Fruit fly (Drosophila melanogaster) whole organism, embryonic: ENCODE data around the gene CG5021.

ENCODE experiments used
- Adf1 ChIP-seq: fragments of 200-800 bp; sonication (Bioruptor generic); IDR thresholded peaks from 2 replicates; pipeline ENCODE4 v1.3.6; 2022; ENCODE audit warnings: missing biosample characterization, missing genetic modification characterization
- Awh ChIP-seq: fragments of 200-800 bp; sonication (Bioruptor generic); IDR thresholded peaks from 2 replicates; pipeline ENCODE4, ENCODE4 v1.3.6; 2022; ENCODE audit warnings: missing biosample characterization, missing genetic modification characterization
- CG10543 ChIP-seq: fragments of 200-800 bp; sonication (Bioruptor generic); optimal IDR thresholded peaks from 3 replicates; lab custom pipeline; 2017; ENCODE audit warnings: missing biosample characterization, mild to moderate bottlenecking, missing genetic modification characterization, moderate library complexity
- CG10979 ChIP-seq: fragments of 200-800 bp; sonication (Bioruptor generic); optimal IDR thresholded peaks from 2 replicates; lab custom pipeline; 2018; ENCODE audit warnings: missing biosample characterization, mild to moderate bottlenecking, missing genetic modification characterization, moderate library complexity
- CG11560 ChIP-seq: fragments of 200-800 bp; sonication (Bioruptor generic); IDR thresholded peaks from 3 replicates; pipeline ENCODE4 v1.3.6; 2022; ENCODE audit warnings: missing biosample characterization, missing genetic modification characterization
- CG1233 ChIP-seq: fragments of 200-800 bp; sonication (Bioruptor generic); optimal IDR thresholded peaks from 4 replicates; lab custom pipeline; 2018; ENCODE audit warnings: missing biosample characterization, mild to moderate bottlenecking, missing genetic modification characterization
- CG12391 ChIP-seq: fragments of 200-800 bp; sonication (Bioruptor generic); optimal IDR thresholded peaks from 3 replicates; lab custom pipeline; 2018; ENCODE audit warnings: missing biosample characterization, mild to moderate bottlenecking, missing genetic modification characterization, moderate library complexity
- CG13424 ChIP-seq: fragments of 200-800 bp; sonication (Bioruptor generic); optimal IDR thresholded peaks from 2 replicates; lab custom pipeline; 2019; ENCODE audit warnings: missing biosample characterization, mild to moderate bottlenecking, missing genetic modification characterization, moderate library complexity
- CG1603 ChIP-seq: fragments of 200-800 bp; sonication (Bioruptor generic); optimal IDR thresholded peaks from 2 replicates; lab custom pipeline; 2019; ENCODE audit warnings: missing biosample characterization, mild to moderate bottlenecking, missing genetic modification characterization, moderate library complexity
- CG17186 ChIP-seq: fragments of 200-800 bp; sonication (Bioruptor generic); optimal IDR thresholded peaks from 3 replicates; lab custom pipeline; 2017; ENCODE audit warnings: missing biosample characterization, missing genetic modification reagents, missing genetic modification characterization
- CG1792 ChIP-seq: fragments of 200-800 bp; sonication (Bioruptor generic); optimal IDR thresholded peaks from 2 replicates; lab custom pipeline; 2016; ENCODE audit warnings: missing biosample characterization, missing genetic modification characterization
- CG18262 ChIP-seq: fragments of 200-800 bp; optimal IDR thresholded peaks from 3 replicates; lab custom pipeline; 2019; ENCODE audit warnings: missing biosample characterization, mild to moderate bottlenecking, missing genetic modification characterization, moderate library complexity
- CG18476 ChIP-seq: fragments of 200-800 bp; sonication (Bioruptor generic); optimal IDR thresholded peaks from 2 replicates; lab custom pipeline; 2016; ENCODE audit warnings: missing biosample characterization, mild to moderate bottlenecking, missing genetic modification characterization
- CG2199 ChIP-seq: fragments of 200-800 bp; sonication (Bioruptor generic); IDR thresholded peaks from 3 replicates; pipeline ENCODE4 v1.3.6; 2022; ENCODE audit warnings: missing biosample characterization, missing genetic modification characterization
- CG32532 ChIP-seq: fragments of 200-800 bp; sonication (Bioruptor generic); IDR thresholded peaks from 2 replicates; pipeline ENCODE4 v1.3.6; 2022; ENCODE audit warnings: missing biosample characterization, missing genetic modification characterization
- CG3995 ChIP-seq: fragments of 200-800 bp; sonication (Bioruptor generic); optimal IDR thresholded peaks from 3 replicates; lab custom pipeline; 2016; ENCODE audit warnings: missing biosample characterization, missing genetic modification characterization
- CG4328 ChIP-seq: fragments of 200-800 bp; sonication (Bioruptor generic); optimal IDR thresholded peaks from 3 replicates; lab custom pipeline; 2017; ENCODE audit warnings: missing biosample characterization, missing genetic modification reagents, missing genetic modification characterization
- CG9437 ChIP-seq: fragments of 200-800 bp; sonication (Bioruptor generic); optimal IDR thresholded peaks from 2 replicates; lab custom pipeline; 2018; ENCODE audit warnings: missing biosample characterization, mild to moderate bottlenecking, missing genetic modification characterization
- CTCF ChIP-seq: fragments of 200-800 bp; sonication (Bioruptor generic); optimal IDR thresholded peaks from 2 replicates; lab custom pipeline; 2017; ENCODE audit warnings: missing biosample characterization, mild to moderate bottlenecking, missing genetic modification characterization, moderate library complexity
- Dek ChIP-seq: fragments of 200-800 bp; sonication (Bioruptor generic); optimal IDR thresholded peaks from 3 replicates; lab custom pipeline; 2019; ENCODE audit warnings: missing biosample characterization, mild to moderate bottlenecking, missing genetic modification characterization, moderate library complexity
- Dll ChIP-seq: fragments of 200-800 bp; sonication (Bioruptor generic); IDR thresholded peaks from 4 replicates; pipeline ENCODE4 v1.3.6; 2022; ENCODE audit warnings: missing biosample characterization, missing genetic modification characterization; ENCODE audit not compliant: partially characterized antibody
- HLH4C ChIP-seq: fragments of 200-800 bp; sonication (Bioruptor generic); IDR thresholded peaks from 3 replicates; pipeline ENCODE4 v1.3.6; 2022; ENCODE audit warnings: missing biosample characterization, missing genetic modification characterization; ENCODE audit not compliant: partially characterized antibody
- HmgD ChIP-seq: fragments of 200-800 bp; sonication (Bioruptor generic); optimal IDR thresholded peaks from 3 replicates; lab custom pipeline; 2016; ENCODE audit warnings: missing biosample characterization, missing genetic modification characterization
- Hr3 ChIP-seq: fragments of 200-800 bp; sonication (Bioruptor generic); optimal IDR thresholded peaks from 3 replicates; lab custom pipeline; 2016; ENCODE audit warnings: missing biosample characterization, missing genetic modification characterization
- NFAT ChIP-seq: fragments of 200-800 bp; sonication (Bioruptor generic); IDR thresholded peaks from 2 replicates; pipeline ENCODE4 v1.3.6; 2022; ENCODE audit warnings: missing biosample characterization, missing genetic modification characterization
- Neu2 ChIP-seq: fragments of 200-800 bp; sonication (Bioruptor generic); optimal IDR thresholded peaks from 3 replicates; lab custom pipeline; 2016; ENCODE audit warnings: missing biosample characterization, missing genetic modification characterization, borderline replicate concordance
- Opbp ChIP-seq: fragments of 200-800 bp; sonication (Bioruptor generic); IDR thresholded peaks from 3 replicates; pipeline ENCODE4 v1.3.6; 2022; ENCODE audit warnings: missing biosample characterization, missing genetic modification characterization; ENCODE audit not compliant: partially characterized antibody
- Pdp1 ChIP-seq, 2 experiments: fragments of 200-800 bp; sonication (Bioruptor generic); optimal IDR thresholded peaks; 3 replicates each; lab custom pipeline; 2016; ENCODE audit warnings: missing biosample characterization in 2 of 2, missing genetic modification characterization in 2 of 2, mild to moderate bottlenecking in 1 of 2, moderate library complexity in 1 of 2
- Sin3A ChIP-seq: fragments of >200 bp; optimal IDR thresholded peaks from 2 replicates; lab custom pipeline; 2018
- TFAM ChIP-seq: fragments of 200-800 bp; sonication (Bioruptor generic); optimal IDR thresholded peaks from 2 replicates; lab custom pipeline; 2017; ENCODE audit warnings: missing biosample characterization, missing genetic modification characterization, inconsistent platforms
- al ChIP-seq: fragments of 200-800 bp; sonication (Bioruptor generic); IDR thresholded peaks from 2 replicates; pipeline ENCODE4 v1.3.6; 2022; ENCODE audit warnings: missing biosample characterization, missing genetic modification characterization
- ash1 ChIP-seq: fragments of 200-800 bp; sonication (Bioruptor generic); optimal IDR thresholded peaks from 2 replicates; lab custom pipeline; 2018; ENCODE audit warnings: missing biosample characterization, mild to moderate bottlenecking, missing genetic modification characterization
- ato ChIP-seq: fragments of 200-800 bp; sonication (Bioruptor generic); IDR thresholded peaks from 2 replicates; pipeline ENCODE4 v1.3.6; 2022; ENCODE audit warnings: missing biosample characterization, missing genetic modification characterization; ENCODE audit not compliant: partially characterized antibody
- bbx ChIP-seq: fragments of 200-800 bp; sonication (Bioruptor generic); IDR thresholded peaks from 2 replicates; pipeline ENCODE4 v1.3.6; 2022; ENCODE audit warnings: missing biosample characterization, missing genetic modification characterization; ENCODE audit not compliant: partially characterized antibody
- chinmo ChIP-seq: fragments of 200-800 bp; sonication (Bioruptor generic); IDR thresholded peaks from 4 replicates; pipeline ENCODE4 v1.3.6; 2022; ENCODE audit warnings: missing biosample characterization, missing genetic modification characterization; ENCODE audit not compliant: partially characterized antibody
- chn ChIP-seq: fragments of 200-800 bp; sonication (Bioruptor generic); optimal IDR thresholded peaks from 2 replicates; lab custom pipeline; 2016; ENCODE audit warnings: missing biosample characterization, missing genetic modification characterization
- en ChIP-seq: fragments of 200-800 bp; sonication (Bioruptor generic); optimal IDR thresholded peaks from 2 replicates; lab custom pipeline; 2016; ENCODE audit warnings: missing biosample characterization, missing genetic modification characterization
- fu2 ChIP-seq: fragments of 200-800 bp; sonication (Bioruptor generic); optimal IDR thresholded peaks from 2 replicates; lab custom pipeline; 2016; ENCODE audit warnings: missing biosample characterization, missing genetic modification characterization
- inv ChIP-seq: fragments of 200-800 bp; sonication (Bioruptor generic); IDR thresholded peaks from 2 replicates; pipeline ENCODE4 v1.3.6; 2022; ENCODE audit warnings: missing biosample characterization, missing genetic modification characterization; ENCODE audit not compliant: partially characterized antibody
- lbe ChIP-seq: fragments of 200-800 bp; sonication (Bioruptor generic); optimal IDR thresholded peaks from 2 replicates; lab custom pipeline; 2016; ENCODE audit warnings: missing biosample characterization, mild to moderate bottlenecking, missing genetic modification characterization
- maf-S ChIP-seq: fragments of 200-800 bp; sonication (Bioruptor generic); optimal IDR thresholded peaks from 2 replicates; lab custom pipeline; 2016; ENCODE audit warnings: missing biosample characterization, missing genetic modification characterization
- mirr ChIP-seq: fragments of 200-800 bp; sonication (Bioruptor generic); optimal IDR thresholded peaks from 3 replicates; lab custom pipeline; 2018; ENCODE audit warnings: missing biosample characterization, mild to moderate bottlenecking, missing genetic modification characterization
- p53 ChIP-seq: fragments of 200-800 bp; sonication (Bioruptor generic); optimal IDR thresholded peaks from 2 replicates; lab custom pipeline; 2016; ENCODE audit warnings: missing biosample characterization, missing genetic modification characterization
- pzg ChIP-seq: fragments of 200-800 bp; sonication (Bioruptor generic); optimal IDR thresholded peaks from 3 replicates; lab custom pipeline; 2018; ENCODE audit warnings: missing biosample characterization, mild to moderate bottlenecking, missing genetic modification characterization, moderate library complexity
- ranshi ChIP-seq: fragments of 200-800 bp; sonication (Bioruptor generic); IDR thresholded peaks from 2 replicates; pipeline ENCODE4 v1.3.6; 2022; ENCODE audit warnings: missing biosample characterization, missing genetic modification characterization
- sd ChIP-seq: fragments of 200-800 bp; sonication (Bioruptor generic); optimal IDR thresholded peaks from 3 replicates; lab custom pipeline; 2018; ENCODE audit warnings: missing biosample characterization, mild to moderate bottlenecking, missing genetic modification characterization, moderate library complexity
- sisA ChIP-seq: fragments of 200-800 bp; sonication (Bioruptor generic); IDR thresholded peaks from 2 replicates; pipeline ENCODE4 v1.3.6; 2022; ENCODE audit warnings: missing biosample characterization, missing genetic modification characterization
- sna ChIP-seq: fragments of 200-800 bp; sonication (Bioruptor generic); IDR thresholded peaks from 2 replicates; pipeline ENCODE4 v1.3.6; 2022; ENCODE audit warnings: missing biosample characterization, missing genetic modification characterization; ENCODE audit not compliant: partially characterized antibody
- sr ChIP-seq: fragments of 200-800 bp; sonication (Bioruptor generic); IDR thresholded peaks from 3 replicates; pipeline ENCODE4 v1.3.6; 2022; ENCODE audit warnings: missing biosample characterization, missing genetic modification characterization
- wek ChIP-seq: fragments of 200-800 bp; sonication (Bioruptor generic); optimal IDR thresholded peaks from 3 replicates; lab custom pipeline; 2018; ENCODE audit warnings: missing biosample characterization, mild to moderate bottlenecking, missing genetic modification characterization, moderate library complexity

CG5021 gene

dm6 chr3L:8997686-8998239, 31.1 kb downstream of the CG5021 start, which contains the start of the genes smg and CG5087 (continued):
- peak; percentile 84 for TF ChIP-seq CG17186
- peak; percentile 38 for TF ChIP-seq CG13424 (tag; lab: Kevin White, UChicago)
- TF ChIP-seq Opbp (GFP tag; lab: Robert Waterston, UW): peak; percentile 81
- no peak for TF ChIP-seq en (GFP tag; lab: Kevin White, UChicago)
- TF ChIP-seq CG1233 (GFP tag; lab: Kevin White, UChicago): no peak
- TF ChIP-seq CG2199 (GFP tag; lab: Robert Waterston, UW): no peak
- TF ChIP-seq p53 (GFP tag; lab: Kevin White, UChicago): peak; percentile 66
- peak; percentile 48 for TF ChIP-seq CG10543 (GFP tag; lab: Kevin White, UChicago)
- TF ChIP-seq pzg (GFP tag; lab: Kevin White, UChicago): peak; percentile 100
- peak; percentile 100 for TF ChIP-seq CG11560
- TF ChIP-seq lbe (GFP tag; lab: Kevin White, UChicago): peak; percentile 32
- TF ChIP-seq CG9437 (GFP tag; lab: Kevin White, UChicago): no peak
- no peak for TF ChIP-seq wek (GFP tag; lab: Kevin White, UChicago)
- TF ChIP-seq sisA (GFP tag; lab: Robert Waterston, UW): 0 out of 2 replicates have a peak, but pooled peaks have one; percentile 23
- peak; percentile 46; the same call in 1 of the 2 replicates for TF ChIP-seq inv (GFP tag; lab: Robert Waterston, UW)
- TF ChIP-seq HLH4C: peak; percentile 68
- peak; percentile 86; the same call in 3 of the 4 replicates for TF ChIP-seq chinmo (GFP tag; lab: Robert Waterston, UW)
- TF ChIP-seq ash1: peak; percentile 24
- peak; percentile 56 for TF ChIP-seq CG12391 (tag; lab: Kevin White, UChicago)
- TF ChIP-seq Adf1 (GFP tag; lab: Robert Waterston, UW): 0 out of 2 replicates have a peak, but pooled peaks have one; percentile 6
- peak; percentile 62 for TF ChIP-seq maf-S (GFP tag; lab: Kevin White, UChicago)
- no peak for TF ChIP-seq CG18476 (GFP tag; lab: Kevin White, UChicago)
- peak; percentile 56 for TF ChIP-seq sna
- TF ChIP-seq TFAM (GFP tag; lab: Kevin White, UChicago): no peak
- peak; percentile 94 for TF ChIP-seq CG1603 (tag; lab: Kevin White, UChicago)
- no peak for TF ChIP-seq CG10979 (tag; lab: Kevin White, UChicago)
- TF ChIP-seq HmgD (GFP tag; lab: Kevin White, UChicago): peak; percentile 88
- TF ChIP-seq ato (GFP tag; lab: Robert Waterston, UW): peak; percentile 59
- no peak for TF ChIP-seq Awh (GFP tag; lab: Robert Waterston, UW)
- TF ChIP-seq fu2: peak; percentile 47
- TF ChIP-seq ranshi (GFP tag; lab: Robert Waterston, UW): 0 out of 2 replicates have a peak, but pooled peaks have one; percentile 27
- peak; percentile 52 for TF ChIP-seq Hr3
- TF ChIP-seq sr: no peak
- TF ChIP-seq NFAT (GFP tag; lab: Robert Waterston, UW): peak; percentile 71
- TF ChIP-seq CG3995 (GFP tag; lab: Kevin White, UChicago): no peak
- peak; percentile 36 for TF ChIP-seq chn (GFP tag; lab: Kevin White, UChicago)
- TF ChIP-seq sd (tag; lab: Kevin White, UChicago): peak; percentile 87
- no peak for TF ChIP-seq mirr
- TF ChIP-seq bbx (GFP tag; lab: Robert Waterston, UW): peak; percentile 71
- peak; percentile 45 for TF ChIP-seq CG32532 (GFP tag; lab: Robert Waterston, UW)
- peak; percentile 73 for TF ChIP-seq Dll (GFP tag; lab: Robert Waterston, UW)
- no peak for TF ChIP-seq CG4328 (GFP tag; lab: Kevin White, UChicago)
- TF ChIP-seq al (GFP tag; lab: Robert Waterston, UW): peak; percentile 27; the same call in 1 of the 2 replicates
- peak; percentile 59 for TF ChIP-seq Dek
- TF ChIP-seq CG18262 (tag; lab: Kevin White, UChicago): peak; percentile 25
- TF ChIP-seq Sin3A (lab: Kevin White, UChicago): peak; percentile 85
- TF ChIP-seq Pdp1 (GFP tag; optimal IDR thresholded peaks at IDR 0.05; lab: Kevin White, UChicago): peak in 1 of 2 experiments; percentile 67
- no peak for TF ChIP-seq Neu2
- TF ChIP-seq CTCF: peak; percentile 71
- peak; percentile 9 for TF ChIP-seq CG1792 (GFP tag; lab: Kevin White, UChicago)
